Fruit fly (Drosophila melanogaster) whole organism, embryonic: ENCODE measurements around the gene Tollo.
A peak's percentile ranks its signal among the peaks of the same experiment; 100 is the strongest.

Experiments used
- Awh ChIP-seq: fragments of 200-800 bp; sonication (Bioruptor generic); IDR thresholded peaks from 2 replicates; pipeline ENCODE4, ENCODE4 v1.3.6; 2022; ENCODE audit warnings: missing biosample characterization, missing genetic modification characterization
- Bdp1 ChIP-seq: fragments of 200-800 bp; sonication (Bioruptor generic); optimal IDR thresholded peaks from 3 replicates; lab custom pipeline; 2016; ENCODE audit warnings: missing biosample characterization, missing genetic modification characterization
- Bteb2 ChIP-seq: fragments of 200-800 bp; sonication (Bioruptor generic); optimal IDR thresholded peaks from 2 replicates; lab custom pipeline; 2016; ENCODE audit warnings: missing biosample characterization, missing genetic modification characterization
- CG10979 ChIP-seq: fragments of 200-800 bp; sonication (Bioruptor generic); optimal IDR thresholded peaks from 2 replicates; lab custom pipeline; 2018; ENCODE audit warnings: missing biosample characterization, mild to moderate bottlenecking, missing genetic modification characterization, moderate library complexity
- CG12104 ChIP-seq: fragments of 200-800 bp; sonication (Bioruptor generic); optimal IDR thresholded peaks from 3 replicates; lab custom pipeline; 2016; ENCODE audit warnings: missing biosample characterization, missing genetic modification characterization
- CG1233 ChIP-seq: fragments of 200-800 bp; sonication (Bioruptor generic); optimal IDR thresholded peaks from 4 replicates; lab custom pipeline; 2018; ENCODE audit warnings: missing biosample characterization, mild to moderate bottlenecking, missing genetic modification characterization
- CG12659 ChIP-seq: fragments of 200-800 bp; sonication (Bioruptor generic); optimal IDR thresholded peaks from 3 replicates; lab custom pipeline; 2017; ENCODE audit warnings: mild to moderate bottlenecking, missing biosample characterization, missing genetic modification reagents, missing genetic modification characterization
- CG12769 ChIP-seq: fragments of 200-800 bp; sonication (Bioruptor generic); optimal IDR thresholded peaks from 2 replicates; lab custom pipeline; 2019; ENCODE audit warnings: missing biosample characterization, mild to moderate bottlenecking, missing genetic modification characterization, moderate library complexity
- CG13624 ChIP-seq: fragments of 200-800 bp; sonication (Bioruptor generic); optimal IDR thresholded peaks from 2 replicates; lab custom pipeline; 2016; ENCODE audit warnings: missing biosample characterization, missing genetic modification characterization
- CG15514 ChIP-seq: fragments of 200-800 bp; sonication (Bioruptor generic); optimal IDR thresholded peaks from 3 replicates; lab custom pipeline; 2017; ENCODE audit warnings: missing biosample characterization, missing genetic modification characterization, mild to moderate bottlenecking, moderate library complexity, missing genetic modification reagents
- CG1602 ChIP-seq: fragments of 200-800 bp; sonication (Bioruptor generic); optimal IDR thresholded peaks from 3 replicates; lab custom pipeline; 2016; ENCODE audit warnings: missing biosample characterization, missing genetic modification characterization
- CG16813 ChIP-seq: fragments of 200-800 bp; sonication (Bioruptor generic); IDR thresholded peaks from 3 replicates; pipeline ENCODE4 v1.3.6; 2022; ENCODE audit warnings: missing biosample characterization, missing genetic modification characterization; ENCODE audit not compliant: partially characterized antibody
- CG17829 ChIP-seq: fragments of 200-800 bp; optimal IDR thresholded peaks from 2 replicates; lab custom pipeline; 2019; ENCODE audit warnings: missing biosample characterization, mild to moderate bottlenecking, missing genetic modification characterization, moderate library complexity
- CG17912 ChIP-seq: fragments of 200-800 bp; sonication (Bioruptor generic); optimal IDR thresholded peaks from 2 replicates; lab custom pipeline; 2018; ENCODE audit warnings: missing biosample characterization, mild to moderate bottlenecking, missing genetic modification characterization
- CG2199 ChIP-seq: fragments of 200-800 bp; sonication (Bioruptor generic); IDR thresholded peaks from 3 replicates; pipeline ENCODE4 v1.3.6; 2022; ENCODE audit warnings: missing biosample characterization, missing genetic modification characterization
- CG2875 ChIP-seq: fragments of 200-800 bp; sonication (Bioruptor generic); optimal IDR thresholded peaks from 2 replicates; lab custom pipeline; 2017; ENCODE audit warnings: missing biosample characterization, mild to moderate bottlenecking, missing genetic modification characterization, missing genetic modification reagents
- CG31388 ChIP-seq: fragments of 200-800 bp; sonication (Bioruptor generic); optimal IDR thresholded peaks from 2 replicates; lab custom pipeline; 2016; ENCODE audit warnings: missing biosample characterization, missing genetic modification characterization
- CG8924 ChIP-seq: fragments of 200-800 bp; optimal IDR thresholded peaks from 3 replicates; lab custom pipeline; 2019; ENCODE audit warnings: missing biosample characterization, mild to moderate bottlenecking, missing genetic modification characterization, moderate library complexity
- Deaf1 ChIP-seq: fragments of 200-800 bp; optimal IDR thresholded peaks from 3 replicates; lab custom pipeline; 2019; ENCODE audit warnings: missing biosample characterization, mild to moderate bottlenecking, missing genetic modification characterization, moderate library complexity
- ERR ChIP-seq: fragments of 200-800 bp; sonication (Bioruptor generic); optimal IDR thresholded peaks from 2 replicates; lab custom pipeline; 2016; ENCODE audit warnings: missing biosample characterization, missing genetic modification characterization
- Ets97D ChIP-seq: fragments of 200-800 bp; sonication (Bioruptor generic); optimal IDR thresholded peaks from 3 replicates; lab custom pipeline; 2016; ENCODE audit warnings: missing biosample characterization, missing genetic modification characterization
- Hey ChIP-seq: fragments of 200-800 bp; sonication (Bioruptor generic); optimal IDR thresholded peaks from 3 replicates; lab custom pipeline; 2018; ENCODE audit warnings: missing biosample characterization, mild to moderate bottlenecking, missing genetic modification characterization
- Hmx ChIP-seq: fragments of 200-800 bp; sonication (Bioruptor generic); optimal IDR thresholded peaks from 2 replicates; lab custom pipeline; 2016; ENCODE audit warnings: missing biosample characterization, missing genetic modification characterization
- Hr3 ChIP-seq: fragments of 200-800 bp; sonication (Bioruptor generic); optimal IDR thresholded peaks from 3 replicates; lab custom pipeline; 2016; ENCODE audit warnings: missing biosample characterization, missing genetic modification characterization
- Hr39 ChIP-seq: fragments of >200 bp; optimal IDR thresholded peaks from 2 replicates; lab custom pipeline; 2017
- Mad ChIP-seq: fragments of 200-800 bp; sonication (Bioruptor generic); optimal IDR thresholded peaks from 2 replicates; lab custom pipeline; 2016; ENCODE audit warnings: missing biosample characterization, missing genetic modification characterization
- Neu2 ChIP-seq: fragments of 200-800 bp; sonication (Bioruptor generic); optimal IDR thresholded peaks from 3 replicates; lab custom pipeline; 2016; ENCODE audit warnings: missing biosample characterization, missing genetic modification characterization, borderline replicate concordance
- Rx ChIP-seq: fragments of 200-800 bp; sonication (Bioruptor generic); IDR thresholded peaks from 2 replicates; pipeline ENCODE4 v1.3.6; 2022; ENCODE audit warnings: missing biosample characterization, missing genetic modification characterization
- Sox102F ChIP-seq: fragments of 200-800 bp; sonication (Bioruptor generic); optimal IDR thresholded peaks from 2 replicates; lab custom pipeline; 2018; ENCODE audit warnings: missing biosample characterization, mild to moderate bottlenecking, missing genetic modification characterization, moderate library complexity
- Sry-δ ChIP-seq: fragments of 200-800 bp; sonication (Bioruptor generic); optimal IDR thresholded peaks from 2 replicates; lab custom pipeline; 2016; ENCODE audit warnings: missing biosample characterization, missing genetic modification characterization
- abd-A ChIP-seq: fragments of 200-800 bp; sonication (Bioruptor generic); optimal IDR thresholded peaks from 3 replicates; lab custom pipeline; 2019; ENCODE audit warnings: missing biosample characterization, mild to moderate bottlenecking, missing genetic modification characterization, moderate library complexity
- ase ChIP-seq: fragments of 200-800 bp; sonication (Bioruptor generic); IDR thresholded peaks from 3 replicates; pipeline ENCODE4 v1.3.6; 2022; ENCODE audit warnings: missing biosample characterization, missing genetic modification characterization
- ci ChIP-seq: fragments of 200-800 bp; sonication (Bioruptor generic); IDR thresholded peaks from 3 replicates; pipeline ENCODE4 v1.3.6; 2022; ENCODE audit warnings: missing biosample characterization, missing genetic modification characterization
- cwo ChIP-seq: fragments of 200-800 bp; sonication (Bioruptor generic); optimal IDR thresholded peaks from 3 replicates; lab custom pipeline; 2017; ENCODE audit warnings: missing biosample characterization, missing genetic modification characterization, mild to moderate bottlenecking, moderate library complexity, missing genetic modification reagents
- dm ChIP-seq: fragments of 200-800 bp; sonication (Bioruptor generic); optimal IDR thresholded peaks from 3 replicates; lab custom pipeline; 2016; ENCODE audit warnings: missing biosample characterization, missing genetic modification characterization
- dysf ChIP-seq: fragments of 200-800 bp; sonication (Bioruptor generic); IDR thresholded peaks from 3 replicates; pipeline ENCODE4 v1.3.6; 2022; ENCODE audit warnings: missing biosample characterization, missing genetic modification characterization
- exex ChIP-seq: fragments of 200-800 bp; sonication (Bioruptor generic); optimal IDR thresholded peaks from 4 replicates; lab custom pipeline; 2018; ENCODE audit warnings: missing biosample characterization, mild to moderate bottlenecking, missing genetic modification characterization, moderate library complexity
- fd96Cb ChIP-seq: fragments of 200-800 bp; sonication (Bioruptor generic); optimal IDR thresholded peaks from 2 replicates; lab custom pipeline; 2018; ENCODE audit warnings: missing biosample characterization, mild to moderate bottlenecking, missing genetic modification characterization, moderate library complexity
- jigr1 ChIP-seq: fragments of 200-800 bp; sonication (Bioruptor generic); IDR thresholded peaks from 3 replicates; pipeline ENCODE4 v1.3.6; 2022; ENCODE audit warnings: missing biosample characterization, missing genetic modification characterization
- nerfin-1 ChIP-seq: fragments of 200-800 bp; sonication (Bioruptor generic); optimal IDR thresholded peaks from 3 replicates; lab custom pipeline; 2019; ENCODE audit warnings: missing biosample characterization, mild to moderate bottlenecking, missing genetic modification characterization, moderate library complexity
- oc ChIP-seq: fragments of 200-800 bp; sonication (Bioruptor generic); optimal IDR thresholded peaks from 2 replicates; lab custom pipeline; 2018; ENCODE audit warnings: missing biosample characterization, mild to moderate bottlenecking, missing genetic modification characterization, moderate library complexity
- peb ChIP-seq: fragments of 200-800 bp; sonication (Bioruptor generic); IDR thresholded peaks from 2 replicates; pipeline ENCODE4 v1.3.6; 2022; ENCODE audit warnings: missing biosample characterization, missing genetic modification characterization
- phol ChIP-seq: fragments of 200-800 bp; sonication (Bioruptor generic); optimal IDR thresholded peaks from 3 replicates; lab custom pipeline; 2018; ENCODE audit warnings: missing biosample characterization, mild to moderate bottlenecking, missing genetic modification characterization, moderate library complexity
- pnt ChIP-seq: fragments of 200-800 bp; sonication (Bioruptor generic); optimal IDR thresholded peaks from 3 replicates; lab custom pipeline; 2016; ENCODE audit warnings: missing biosample characterization, missing genetic modification characterization
- pros ChIP-seq: fragments of 200-800 bp; sonication (Bioruptor generic); optimal IDR thresholded peaks from 3 replicates; lab custom pipeline; 2019; ENCODE audit warnings: missing biosample characterization, mild to moderate bottlenecking, missing genetic modification characterization, moderate library complexity
- sisA ChIP-seq: fragments of 200-800 bp; sonication (Bioruptor generic); IDR thresholded peaks from 2 replicates; pipeline ENCODE4 v1.3.6; 2022; ENCODE audit warnings: missing biosample characterization, missing genetic modification characterization
- tgo ChIP-seq: fragments of 200-800 bp; sonication (Bioruptor generic); IDR thresholded peaks from 3 replicates; pipeline ENCODE4 v1.3.6; 2022; ENCODE audit warnings: missing biosample characterization, missing genetic modification characterization
- trem ChIP-seq: fragments of 200-800 bp; optimal IDR thresholded peaks from 3 replicates; lab custom pipeline; 2019; ENCODE audit warnings: missing biosample characterization, mild to moderate bottlenecking, missing genetic modification characterization, moderate library complexity
- vvl ChIP-seq: fragments of 200-800 bp; sonication (Bioruptor generic); IDR thresholded peaks from 2 replicates; pipeline ENCODE4 v1.3.6; 2022; ENCODE audit warnings: missing biosample characterization, missing genetic modification characterization
- z ChIP-seq: fragments of 200-800 bp; sonication (Bioruptor generic); IDR thresholded peaks from 3 replicates; pipeline ENCODE4 v1.3.6; 2022; ENCODE audit warnings: missing biosample characterization, missing genetic modification characterization
- zfh1 ChIP-seq: fragments of 200-800 bp; sonication (Bioruptor generic); IDR thresholded peaks from 3 replicates; pipeline ENCODE4 v1.3.6; 2022; ENCODE audit warnings: missing biosample characterization, missing genetic modification characterization

The Tollo gene

DNA sequence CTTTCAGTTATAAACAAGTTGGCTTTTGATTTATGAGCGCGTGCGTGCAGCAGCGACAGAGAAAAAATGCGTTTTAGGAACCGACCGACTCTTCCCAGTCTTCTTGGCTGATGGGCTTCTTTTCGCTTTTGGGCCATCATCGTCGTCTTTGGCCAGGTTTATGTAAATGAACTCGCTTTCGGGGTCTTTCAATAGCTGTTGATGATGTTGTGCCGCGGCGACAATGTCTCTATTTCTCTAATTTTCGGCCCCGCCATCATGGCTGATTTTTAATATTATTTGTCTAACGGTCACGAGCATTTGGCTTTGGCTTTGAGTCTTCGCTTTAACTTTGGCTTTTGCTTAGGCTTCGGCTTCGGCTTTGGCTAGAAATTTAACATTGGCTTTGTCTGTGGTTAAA lies 13.3 kb downstream of the Tollo start:
- no peak for TF ChIP-seq Sry-δ (GFP tag; lab: Kevin White, UChicago)
- peak; percentile 58; the same call in 1 of the 2 replicates for TF ChIP-seq vvl
- TF ChIP-seq ERR (GFP tag; lab: Kevin White, UChicago): no peak
- peak; percentile 46 for TF ChIP-seq oc (tag; lab: Kevin White, UChicago)
- no peak for TF ChIP-seq CG10979 (tag; lab: Kevin White, UChicago)
- peak; percentile 52 for TF ChIP-seq abd-A
- TF ChIP-seq pros: peak; percentile 56
- TF ChIP-seq z (GFP tag; lab: Robert Waterston, UW): no peak
- TF ChIP-seq CG12769 (tag; lab: Kevin White, UChicago): peak; percentile 4
- TF ChIP-seq Awh (GFP tag; lab: Robert Waterston, UW): peak; percentile 88

DNA sequence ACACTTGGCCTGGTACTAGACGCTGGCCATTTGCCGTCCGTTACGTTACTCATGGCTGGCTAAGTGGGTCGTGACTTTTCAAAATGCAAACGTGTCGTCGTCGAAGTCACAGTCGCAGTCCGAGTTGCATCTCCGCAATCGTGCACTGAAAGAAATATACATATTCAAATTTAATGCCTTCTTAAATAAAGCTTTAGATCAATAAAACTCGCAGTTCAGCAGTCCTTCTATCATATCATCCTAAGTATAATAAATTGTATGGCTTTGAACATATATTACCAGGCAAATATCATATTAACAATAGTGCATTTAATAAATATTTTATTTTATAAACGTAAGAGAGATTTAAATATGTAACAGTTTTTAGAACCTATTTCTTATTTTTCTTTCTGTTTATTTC lies 14.3 kb downstream of the Tollo start:
- peak; percentile 44 for TF ChIP-seq phol (tag; lab: Kevin White, UChicago)
- peak; percentile 6 for TF ChIP-seq CG17829 (tag; lab: Kevin White, UChicago)
- TF ChIP-seq tgo (GFP tag; lab: Robert Waterston, UW): no peak
- no peak for TF ChIP-seq dm (GFP tag; lab: Kevin White, UChicago)
- TF ChIP-seq ase (GFP tag; lab: Robert Waterston, UW): no peak
- no peak for TF ChIP-seq peb
- TF ChIP-seq nerfin-1: no peak
- no peak for TF ChIP-seq Bteb2
- TF ChIP-seq CG1233 (GFP tag; lab: Kevin White, UChicago): no peak
- peak; percentile 14 for TF ChIP-seq Hr3
- peak; percentile 9 for TF ChIP-seq trem
- TF ChIP-seq CG1602 (GFP tag; lab: Kevin White, UChicago): no peak
- TF ChIP-seq fd96Cb (tag; lab: Kevin White, UChicago): peak; percentile 1
- no peak for TF ChIP-seq Neu2 (GFP tag; lab: Kevin White, UChicago)
- TF ChIP-seq CG15514: no peak
- no peak for TF ChIP-seq CG31388
- TF ChIP-seq CG8924 (tag; lab: Kevin White, UChicago): no peak
- no peak for TF ChIP-seq exex (tag; lab: Kevin White, UChicago)
- no peak for TF ChIP-seq CG16813 (GFP tag; lab: Robert Waterston, UW)
- TF ChIP-seq jigr1: no peak
- no peak for TF ChIP-seq Hey (tag; lab: Kevin White, UChicago)
- TF ChIP-seq zfh1 (GFP tag; lab: Robert Waterston, UW): no peak
- TF ChIP-seq Sox102F (GFP tag; lab: Kevin White, UChicago): peak; percentile 65
- no peak for TF ChIP-seq dysf
- no peak for TF ChIP-seq Rx (GFP tag; lab: Robert Waterston, UW)
- no peak for TF ChIP-seq cwo (GFP tag; lab: Kevin White, UChicago)
- no peak for TF ChIP-seq Hr39 (lab: Kevin White, UChicago)
- no peak for TF ChIP-seq CG12104 (GFP tag; lab: Kevin White, UChicago)
- no peak for TF ChIP-seq CG12659
- TF ChIP-seq Ets97D (GFP tag; lab: Kevin White, UChicago): no peak
- no peak for TF ChIP-seq CG17912 (GFP tag; lab: Kevin White, UChicago)
- TF ChIP-seq CG2199: no peak
- TF ChIP-seq Mad: no peak
- TF ChIP-seq Deaf1 (tag; lab: Kevin White, UChicago): no peak
- TF ChIP-seq sisA (GFP tag; lab: Robert Waterston, UW): no peak
- no peak for TF ChIP-seq Hmx (GFP tag; lab: Kevin White, UChicago)
- TF ChIP-seq CG2875: no peak
- TF ChIP-seq ci (GFP tag; lab: Robert Waterston, UW): 0 out of 3 replicates have a peak, but pooled peaks have one; percentile 26
- no peak for TF ChIP-seq pnt (GFP tag; lab: Kevin White, UChicago)
- no peak for TF ChIP-seq CG13624 (GFP tag; lab: Kevin White, UChicago)
- no peak for TF ChIP-seq Bdp1
